Fruit fly (Drosophila melanogaster) whole organism, wandering third instar larva: ENCODE results near the gene CG15034.

Experiments
- CG9705 ChIP-seq: fragments of 200-800 bp; sonication (Bioruptor generic); optimal IDR thresholded peaks from 2 replicates; lab custom pipeline; 2018; ENCODE audit warnings: missing biosample characterization, mild to moderate bottlenecking, missing genetic modification characterization
- CrebA ChIP-seq: fragments of 200-800 bp; sonication (Bioruptor generic); optimal IDR thresholded peaks from 2 replicates; lab custom pipeline; 2016; ENCODE audit warnings: missing biosample characterization, mild to moderate bottlenecking, missing genetic modification characterization, borderline replicate concordance
- GATAd ChIP-seq: sonication (Bioruptor generic); optimal IDR thresholded peaks from 2 replicates; lab custom pipeline; 2016; ENCODE audit warnings: missing biosample characterization, missing genetic modification characterization
- Hnf4 ChIP-seq: fragments of 200-800 bp; sonication (Bioruptor generic); optimal IDR thresholded peaks from 2 replicates; lab custom pipeline; 2016; ENCODE audit warnings: missing biosample characterization, mild to moderate bottlenecking, missing genetic modification characterization
- Rel ChIP-seq, 2 experiments: fragments of 200-800 bp; sonication (Bioruptor generic) in 1 of 2; optimal IDR thresholded peaks; 2 replicates in 1 of 2; 3 replicates in 1 of 2; lab custom pipeline; 2016 to 2019; ENCODE audit warnings: mild to moderate bottlenecking in 2 of 2, missing biosample characterization in 2 of 2, missing genetic modification characterization in 2 of 2, moderate library complexity in 1 of 2
- h ChIP-seq: fragments of 200-800 bp; sonication (Bioruptor generic); optimal IDR thresholded peaks from 3 replicates; lab custom pipeline; 2016; ENCODE audit warnings: missing biosample characterization, mild to moderate bottlenecking, missing genetic modification characterization

DNA sequence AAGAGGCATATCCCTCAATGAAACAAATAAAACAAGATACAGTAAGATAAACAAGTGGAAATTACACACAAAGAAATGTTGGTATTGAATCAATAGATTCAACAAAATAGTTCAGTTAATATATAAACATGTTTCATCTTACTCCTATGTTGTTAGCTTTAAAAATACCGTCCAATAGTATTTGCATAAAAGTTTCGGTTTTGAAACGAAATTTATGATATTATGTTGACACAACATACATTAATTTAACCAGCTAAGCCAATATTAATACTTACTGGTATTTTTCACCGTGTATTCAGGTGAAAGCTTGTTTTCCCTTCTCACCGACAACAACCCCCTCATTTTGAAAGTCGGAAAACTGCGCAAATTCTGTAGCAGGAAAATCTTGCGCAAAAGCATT is 8.8 kb downstream of the CG15034 start:
- TF ChIP-seq CG9705 (GFP tag; lab: Kevin White, UChicago) (no peak), CrebA (GFP tag; lab: Kevin White, UChicago) (no peak), Rel (GFP tag; optimal IDR thresholded peaks at IDR 0.05; lab: Kevin White, UChicago) (no peak), Rel (tag; optimal IDR thresholded peaks at IDR 0.05; lab: Kevin White, UChicago) (no peak), Hnf4 (GFP tag; lab: Kevin White, UChicago) (no peak), GATAd (GFP tag; lab: Kevin White, UChicago) (no peak), h (no peak)
